ENCODE assay signal across 5 fruit fly cellular contexts in the genomic region with DNA sequence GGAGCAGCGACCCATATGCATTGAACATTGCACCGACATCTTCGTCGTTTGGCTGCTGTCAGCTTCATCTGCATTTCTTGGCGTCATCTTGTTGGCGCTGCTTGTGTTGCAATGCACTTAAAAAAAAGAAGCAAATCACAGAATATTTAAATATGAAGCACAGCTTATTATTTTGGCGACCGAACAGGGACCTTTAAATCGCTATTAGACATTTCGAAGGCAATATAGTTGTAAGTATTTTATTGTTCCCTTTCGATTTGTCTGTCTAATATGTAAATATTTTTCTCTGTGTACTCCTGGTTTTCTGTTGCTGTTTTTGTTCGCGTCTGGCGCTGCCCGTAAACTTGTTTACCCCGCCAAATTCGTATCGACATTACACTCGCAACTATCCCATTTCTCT.
TF ChIP-seq lines count a peak whose summit lies in the region.

No protein-coding gene starts in this region.

- no peak for TF ChIP-seq CTCF in whole organism, embryonic (GFP tag; optimal IDR thresholded peaks at IDR 0.05; lab: Kevin White, UChicago)

TF ChIP-seq in whole organism, adult, 20 proteins besides CTCF, POLR2A, EP300 and RAD21:
- TF ChIP-seq CG12768 (GFP tag; optimal IDR thresholded peaks at IDR 0.05; lab: Kevin White, UChicago) (no peak), pad (GFP tag; optimal IDR thresholded peaks at IDR 0.05; lab: Kevin White, UChicago) (no peak), kay (GFP tag; lab: Kevin White, UChicago; ENCODE audit: borderline replicate concordance) (peak; percentile 42), toe (GFP tag; optimal IDR thresholded peaks at IDR 0.05; lab: Kevin White, UChicago) (no peak), Clk (GFP tag; optimal IDR thresholded peaks at IDR 0.05; lab: Kevin White, UChicago) (no peak), CG7101 (tag; optimal IDR thresholded peaks at IDR 0.05; lab: Kevin White, UChicago) (no peak), Crg-1 (GFP tag; optimal IDR thresholded peaks at IDR 0.05; lab: Kevin White, UChicago) (no peak)
TF ChIP-seq in whole organism, adult: peak in this region for 1.

TF ChIP-seq in whole organism, embryonic, 481 proteins besides CTCF, POLR2A, EP300 and RAD21 (continues in another document):
- TF ChIP-seq Rx (GFP tag; IDR thresholded peaks at IDR 0.05; lab: Robert Waterston, UW): 0 out of 2 replicates have a peak, but pooled peaks have one; percentile 5
- TF ChIP-seq lbe (GFP tag; optimal IDR thresholded peaks at IDR 0.05; lab: Kevin White, UChicago): peak; percentile 63
- peak; percentile 70 for TF ChIP-seq sens (GFP tag; lab: Kevin White, UChicago)
- no peak for TF ChIP-seq wor (GFP tag; IDR thresholded peaks at IDR 0.05; lab: Robert Waterston, UW)
- TF ChIP-seq CG3847 (GFP tag; IDR thresholded peaks at IDR 0.05; lab: Robert Waterston, UW): no peak
- no peak for TF ChIP-seq abd-A (tag; optimal IDR thresholded peaks at IDR 0.05; lab: Kevin White, UChicago)
- 0 out of 3 replicates have a peak, but pooled peaks have one; percentile 23 for TF ChIP-seq ci (GFP tag; IDR thresholded peaks at IDR 0.05; lab: Robert Waterston, UW)
- no peak for TF ChIP-seq CG17829 (tag; optimal IDR thresholded peaks at IDR 0.05; lab: Kevin White, UChicago)
- peak; percentile 88 for TF ChIP-seq Drgx (GFP tag; IDR thresholded peaks at IDR 0.05; lab: Robert Waterston, UW)
- TF ChIP-seq CG32772 (GFP tag; IDR thresholded peaks at IDR 0.05; lab: Robert Waterston, UW): no peak
- TF ChIP-seq dmrt99B (tag; optimal IDR thresholded peaks at IDR 0.05; lab: Kevin White, UChicago): peak; percentile 48
- no peak for TF ChIP-seq Nf-YC (tag; optimal IDR thresholded peaks at IDR 0.05; lab: Kevin White, UChicago)
- peak; percentile 30 for TF ChIP-seq Sox102F (GFP tag; optimal IDR thresholded peaks at IDR 0.05; lab: Kevin White, UChicago)
- TF ChIP-seq seq (GFP tag; IDR thresholded peaks at IDR 0.05; lab: Robert Waterston, UW): no peak
- peak in 1 of 2 experiments; percentile 93 for TF ChIP-seq bsh (GFP tag; optimal IDR thresholded peaks at IDR 0.05; lab: Kevin White, UChicago)
- peak; percentile 94 for TF ChIP-seq nom (GFP tag; optimal IDR thresholded peaks at IDR 0.05; lab: Kevin White, UChicago)
- TF ChIP-seq gem (tag; optimal IDR thresholded peaks at IDR 0.05; lab: Kevin White, UChicago): peak; percentile 13
- TF ChIP-seq prd (optimal IDR thresholded peaks at IDR 0.05; lab: Kevin White, UChicago): no peak
- peak; percentile 12; the same call in 1 of the 3 replicates for TF ChIP-seq prd (GFP tag; IDR thresholded peaks at IDR 0.05; lab: Robert Waterston, UW)

TF ChIP-seq in whole organism, prepupa, 60 proteins besides CTCF, POLR2A, EP300 and RAD21 (continues in another document):
- TF ChIP-seq Sox15 (GFP tag; optimal IDR thresholded peaks at IDR 0.05; lab: Kevin White, UChicago) (peak; percentile 84), CG6792 (GFP tag; optimal IDR thresholded peaks at IDR 0.05; lab: Kevin White, UChicago) (peak; percentile 93), CG11762 (GFP tag; optimal IDR thresholded peaks at IDR 0.05; lab: Kevin White, UChicago; ENCODE audit: insufficient read depth) (peak; percentile 91), Smox (GFP tag; optimal IDR thresholded peaks at IDR 0.05; lab: Kevin White, UChicago) (peak; percentile 82), CG7368 (GFP tag; optimal IDR thresholded peaks at IDR 0.05; lab: Kevin White, UChicago) (peak; percentile 96), fkh (GFP tag; optimal IDR thresholded peaks at IDR 0.05; lab: Kevin White, UChicago) (no peak), Hr4 (GFP tag; optimal IDR thresholded peaks at IDR 0.05; lab: Kevin White, UChicago) (peak; percentile 99), CG34406 (GFP tag; optimal IDR thresholded peaks at IDR 0.05; lab: Kevin White, UChicago) (peak; percentile 92), esn (GFP tag; optimal IDR thresholded peaks at IDR 0.05; lab: Kevin White, UChicago) (peak; percentile 91), dsx (GFP tag; optimal IDR thresholded peaks at IDR 0.05; lab: Kevin White, UChicago; ENCODE audit: poor library complexity, severe bottlenecking) (peak; percentile 97), CG10669 (GFP tag; optimal IDR thresholded peaks at IDR 0.05; lab: Kevin White, UChicago) (peak; percentile 96), fd59A (GFP tag; optimal IDR thresholded peaks at IDR 0.05; lab: Kevin White, UChicago) (peak; percentile 97), lz (GFP tag; optimal IDR thresholded peaks at IDR 0.05; lab: Kevin White, UChicago) (peak; percentile 88), CG16779 (tag; optimal IDR thresholded peaks at IDR 0.05; lab: Kevin White, UChicago) (peak; percentile 89), Blimp-1 (GFP tag; optimal IDR thresholded peaks at IDR 0.05; lab: Kevin White, UChicago) (peak; percentile 61), CG3032 (tag; optimal IDR thresholded peaks at IDR 0.05; lab: Kevin White, UChicago) (peak; percentile 97), CG8319 (GFP tag; optimal IDR thresholded peaks at IDR 0.05; lab: Kevin White, UChicago) (peak; percentile 89), acj6 (GFP tag; optimal IDR thresholded peaks at IDR 0.05; lab: Kevin White, UChicago) (peak; percentile 93), pdm3 (GFP tag; optimal IDR thresholded peaks at IDR 0.05; lab: Kevin White, UChicago) (peak; percentile 95), CG15336 (GFP tag; IDR thresholded peaks at IDR 0.05; lab: Robert Waterston, UW) (peak; percentile 97)

TF ChIP-seq in whole organism, pupa, 21 proteins besides CTCF, POLR2A, EP300 and RAD21:
- TF ChIP-seq CG14655 (GFP tag; optimal IDR thresholded peaks at IDR 0.05; lab: Kevin White, UChicago): peak; percentile 98
- peak; percentile 96 for TF ChIP-seq gl (tag; optimal IDR thresholded peaks at IDR 0.05; lab: Kevin White, UChicago)
- TF ChIP-seq CG32121 (GFP tag; IDR thresholded peaks at IDR 0.05; lab: Robert Waterston, UW): peak; percentile 91
- TF ChIP-seq rn (GFP tag; IDR thresholded peaks at IDR 0.05; lab: Robert Waterston, UW): peak; percentile 89
- TF ChIP-seq Pif1B (GFP tag; optimal IDR thresholded peaks at IDR 0.05; lab: Kevin White, UChicago): peak; percentile 98
- TF ChIP-seq CG10348 (GFP tag; IDR thresholded peaks at IDR 0.05; lab: Robert Waterston, UW): peak; percentile 47; the same call in 1 of the 2 replicates
- peak; percentile 98 for TF ChIP-seq CG17806 (tag; optimal IDR thresholded peaks at IDR 0.05; lab: Kevin White, UChicago)
- TF ChIP-seq CG4496 (GFP tag; IDR thresholded peaks at IDR 0.05; lab: Robert Waterston, UW): peak; percentile 97
- peak; percentile 97 for TF ChIP-seq Pif1A (GFP tag; optimal IDR thresholded peaks at IDR 0.05; lab: Kevin White, UChicago)
- peak; percentile 98 for TF ChIP-seq CG8301 (tag; optimal IDR thresholded peaks at IDR 0.05; lab: Kevin White, UChicago)
- TF ChIP-seq CG13204 (GFP tag; optimal IDR thresholded peaks at IDR 0.05; lab: Kevin White, UChicago): peak; percentile 91
- TF ChIP-seq fd96Ca (GFP tag; IDR thresholded peaks at IDR 0.05; lab: Robert Waterston, UW): peak; percentile 95
- TF ChIP-seq Ets98B (GFP tag; IDR thresholded peaks at IDR 0.05; lab: Robert Waterston, UW): peak; percentile 96
- peak; percentile 97 for TF ChIP-seq CG34367 (tag; optimal IDR thresholded peaks at IDR 0.05; lab: Kevin White, UChicago)
- peak; percentile 87 for TF ChIP-seq D1 (tag; optimal IDR thresholded peaks at IDR 0.05; lab: Kevin White, UChicago)
- TF ChIP-seq CG8159 (tag; optimal IDR thresholded peaks at IDR 0.05; lab: Kevin White, UChicago): peak; percentile 97
- TF ChIP-seq Snoo (tag; optimal IDR thresholded peaks at IDR 0.05; lab: Kevin White, UChicago): peak; percentile 95
- peak; percentile 96 for TF ChIP-seq CG12605 (GFP tag; IDR thresholded peaks at IDR 0.05; lab: Robert Waterston, UW)
- TF ChIP-seq CG15710 (tag; optimal IDR thresholded peaks at IDR 0.05; lab: Kevin White, UChicago): peak; percentile 97
- TF ChIP-seq EcR (GFP tag; optimal IDR thresholded peaks at IDR 0.05; lab: Kevin White, UChicago): peak; percentile 45
- peak; percentile 97 for TF ChIP-seq CG9948 (tag; optimal IDR thresholded peaks at IDR 0.05; lab: Kevin White, UChicago)

TF ChIP-seq in whole organism, wandering third instar larva, 38 proteins besides CTCF, POLR2A, EP300 and RAD21 (continues in another document):
- peak; percentile 34 to 66 for TF ChIP-seq foxo (GFP tag; optimal IDR thresholded peaks at IDR 0.05; lab: Kevin White, UChicago)
- TF ChIP-seq usp (GFP tag; optimal IDR thresholded peaks at IDR 0.05; lab: Kevin White, UChicago): no peak
- peak; percentile 81 for TF ChIP-seq fru (GFP tag; optimal IDR thresholded peaks at IDR 0.05; lab: Kevin White, UChicago)
- peak; percentile 23 for TF ChIP-seq CG9705 (GFP tag; optimal IDR thresholded peaks at IDR 0.05; lab: Kevin White, UChicago)
- peak; percentile 62 for TF ChIP-seq psq (GFP tag; optimal IDR thresholded peaks at IDR 0.05; lab: Kevin White, UChicago)
- no peak for TF ChIP-seq tai (GFP tag; optimal IDR thresholded peaks at IDR 0.05; lab: Kevin White, UChicago)
- no peak for TF ChIP-seq Rel (GFP tag; optimal IDR thresholded peaks at IDR 0.05; lab: Kevin White, UChicago)
- TF ChIP-seq Rel (tag; optimal IDR thresholded peaks at IDR 0.05; lab: Kevin White, UChicago): peak; percentile 7
- peak; percentile 62 for TF ChIP-seq ey (GFP tag; optimal IDR thresholded peaks at IDR 0.05; lab: Kevin White, UChicago)
- TF ChIP-seq br (GFP tag; optimal IDR thresholded peaks at IDR 0.05; lab: Kevin White, UChicago): peak; percentile 73
- peak; percentile 63 for TF ChIP-seq OdsH (GFP tag; optimal IDR thresholded peaks at IDR 0.05; lab: Kevin White, UChicago)
- TF ChIP-seq rgr (GFP tag; optimal IDR thresholded peaks at IDR 0.05; lab: Kevin White, UChicago): peak; percentile 60
- peak; percentile 33 for TF ChIP-seq sage (GFP tag; optimal IDR thresholded peaks at IDR 0.05; lab: Kevin White, UChicago)
- TF ChIP-seq Hr78 (GFP tag; optimal IDR thresholded peaks at IDR 0.05; lab: Kevin White, UChicago): no peak
- no peak for TF ChIP-seq GATAd (GFP tag; optimal IDR thresholded peaks at IDR 0.05; lab: Kevin White, UChicago)
- TF ChIP-seq Vsx2 (GFP tag; optimal IDR thresholded peaks at IDR 0.05; lab: Kevin White, UChicago; ENCODE audit: partially characterized antibody): no peak
- no peak for TF ChIP-seq dl (GFP tag; optimal IDR thresholded peaks at IDR 0.05; lab: Kevin White, UChicago; ENCODE audit: insufficient read depth in 1 of 2, partially characterized antibody in 2 of 2)
- TF ChIP-seq Hr83 (GFP tag; optimal IDR thresholded peaks at IDR 0.05; lab: Kevin White, UChicago; ENCODE audit: poor library complexity, severe bottlenecking): no peak
- TF ChIP-seq N (GFP tag; optimal IDR thresholded peaks at IDR 0.05; lab: Kevin White, UChicago): no peak
- TF ChIP-seq HLH106 (tag; optimal IDR thresholded peaks at IDR 0.05; lab: Kevin White, UChicago): peak; percentile 81
- peak; percentile 37 for TF ChIP-seq woc (GFP tag; optimal IDR thresholded peaks at IDR 0.05; lab: Kevin White, UChicago)
- TF ChIP-seq Hnf4 (GFP tag; optimal IDR thresholded peaks at IDR 0.05; lab: Kevin White, UChicago): peak; percentile 65
- TF ChIP-seq Mio (GFP tag; optimal IDR thresholded peaks at IDR 0.05; lab: Kevin White, UChicago): no peak
- no peak for TF ChIP-seq sv (GFP tag; optimal IDR thresholded peaks at IDR 0.05; lab: Kevin White, UChicago)
- TF ChIP-seq Dfd (GFP tag; optimal IDR thresholded peaks at IDR 0.05; lab: Kevin White, UChicago): no peak
- TF ChIP-seq jim (GFP tag; optimal IDR thresholded peaks at IDR 0.05; lab: Kevin White, UChicago): no peak
